Fruit fly (Drosophila melanogaster) whole organism, embryonic: Measurements from ENCODE around the gene Grip75.

Experiments used
- ATbp ChIP-seq: fragments of 200-800 bp; sonication (Bioruptor generic); optimal IDR thresholded peaks from 2 replicates; lab custom pipeline; 2017; ENCODE audit warnings: missing biosample characterization, mild to moderate bottlenecking, missing genetic modification characterization, missing genetic modification reagents
- Atf3 ChIP-seq: fragments of 200-800 bp; sonication (Bioruptor generic); optimal IDR thresholded peaks from 3 replicates; lab custom pipeline; 2016; ENCODE audit warnings: missing biosample characterization, missing genetic modification characterization
- Bgb ChIP-seq: fragments of 200-800 bp; sonication (Bioruptor generic); IDR thresholded peaks from 2 replicates; pipeline ENCODE4 v1.3.6; 2022; ENCODE audit warnings: missing biosample characterization, missing genetic modification characterization; ENCODE audit not compliant: partially characterized antibody
- CG11456 ChIP-seq: fragments of 200-800 bp; sonication (Bioruptor generic); IDR thresholded peaks from 3 replicates; pipeline ENCODE4 v1.3.6; 2022; ENCODE audit warnings: missing biosample characterization, missing genetic modification characterization
- CG13287 ChIP-seq: fragments of 200-800 bp; sonication (Bioruptor generic); IDR thresholded peaks from 2 replicates; pipeline ENCODE4 v1.3.6; 2022; ENCODE audit warnings: missing biosample characterization, missing genetic modification characterization; ENCODE audit not compliant: partially characterized antibody
- CG15269 ChIP-seq: fragments of 200-800 bp; sonication (Bioruptor generic); optimal IDR thresholded peaks from 2 replicates; lab custom pipeline; 2018; ENCODE audit warnings: missing biosample characterization, mild to moderate bottlenecking, missing genetic modification characterization, moderate library complexity
- CG17359 ChIP-seq: fragments of 200-800 bp; sonication (Bioruptor generic); optimal IDR thresholded peaks from 3 replicates; lab custom pipeline; 2018; ENCODE audit warnings: missing biosample characterization, mild to moderate bottlenecking, missing genetic modification characterization, moderate library complexity
- CG17612 ChIP-seq: fragments of 200-800 bp; sonication (Bioruptor generic); IDR thresholded peaks from 2 replicates; pipeline ENCODE4 v1.3.6; 2022; ENCODE audit warnings: missing biosample characterization, missing genetic modification characterization
- CG17802 ChIP-seq: fragments of 200-800 bp; sonication (Bioruptor generic); optimal IDR thresholded peaks from 2 replicates; lab custom pipeline; 2018; ENCODE audit warnings: missing biosample characterization, mild to moderate bottlenecking, missing genetic modification characterization, moderate library complexity
- CG18619 ChIP-seq: fragments of 200-800 bp; sonication (Bioruptor generic); optimal IDR thresholded peaks from 3 replicates; lab custom pipeline; 2017; ENCODE audit warnings: missing biosample characterization, mild to moderate bottlenecking, missing genetic modification characterization
- CG18764 ChIP-seq: fragments of 200-800 bp; sonication (Bioruptor generic); optimal IDR thresholded peaks from 3 replicates; lab custom pipeline; 2016; ENCODE audit warnings: missing biosample characterization, missing genetic modification characterization
- CG2875 ChIP-seq: fragments of 200-800 bp; sonication (Bioruptor generic); optimal IDR thresholded peaks from 2 replicates; lab custom pipeline; 2017; ENCODE audit warnings: missing biosample characterization, mild to moderate bottlenecking, missing genetic modification characterization, missing genetic modification reagents
- CG30431 ChIP-seq: fragments of 200-800 bp; sonication (Bioruptor generic); optimal IDR thresholded peaks from 2 replicates; lab custom pipeline; 2017; ENCODE audit warnings: missing biosample characterization, missing genetic modification characterization
- CG5180 ChIP-seq: fragments of 200-800 bp; sonication (Bioruptor generic); optimal IDR thresholded peaks from 3 replicates; lab custom pipeline; 2017; ENCODE audit warnings: missing biosample characterization, missing genetic modification characterization, mild to moderate bottlenecking, moderate library complexity, missing genetic modification reagents
- CG6765 ChIP-seq: fragments of 200-800 bp; sonication (Bioruptor generic); optimal IDR thresholded peaks from 3 replicates; lab custom pipeline; 2017; ENCODE audit warnings: missing biosample characterization, mild to moderate bottlenecking, missing genetic modification characterization
- CG6813 ChIP-seq: fragments of 200-800 bp; sonication (Bioruptor generic); optimal IDR thresholded peaks from 2 replicates; lab custom pipeline; 2017; ENCODE audit warnings: missing biosample characterization, missing genetic modification characterization, mild to moderate bottlenecking, moderate library complexity, missing genetic modification reagents
- CG9437 ChIP-seq: fragments of 200-800 bp; sonication (Bioruptor generic); optimal IDR thresholded peaks from 2 replicates; lab custom pipeline; 2018; ENCODE audit warnings: missing biosample characterization, mild to moderate bottlenecking, missing genetic modification characterization
- CTCF ChIP-seq: fragments of 200-800 bp; sonication (Bioruptor generic); optimal IDR thresholded peaks from 2 replicates; lab custom pipeline; 2017; ENCODE audit warnings: missing biosample characterization, mild to moderate bottlenecking, missing genetic modification characterization, moderate library complexity
- Dll ChIP-seq: fragments of 200-800 bp; sonication (Bioruptor generic); IDR thresholded peaks from 4 replicates; pipeline ENCODE4 v1.3.6; 2022; ENCODE audit warnings: missing biosample characterization, missing genetic modification characterization; ENCODE audit not compliant: partially characterized antibody
- Dref ChIP-seq: fragments of 200-800 bp; sonication (Bioruptor generic); IDR thresholded peaks from 2 replicates; pipeline ENCODE4 v1.3.6; 2022; ENCODE audit warnings: missing biosample characterization, missing genetic modification characterization
- Fer1 ChIP-seq: fragments of 200-800 bp; sonication (Bioruptor generic); optimal IDR thresholded peaks from 2 replicates; lab custom pipeline; 2017; ENCODE audit warnings: missing biosample characterization, mild to moderate bottlenecking, missing genetic modification characterization
- Myb ChIP-seq: fragments of 200-800 bp; sonication (Bioruptor generic); optimal IDR thresholded peaks from 2 replicates; lab custom pipeline; 2016; ENCODE audit warnings: missing biosample characterization, missing genetic modification characterization
- NfI ChIP-seq: fragments of 200-800 bp; sonication (Bioruptor generic); optimal IDR thresholded peaks from 3 replicates; lab custom pipeline; 2018; ENCODE audit warnings: missing biosample characterization, mild to moderate bottlenecking, missing genetic modification characterization, moderate library complexity
- abd-A ChIP-seq: fragments of 200-800 bp; sonication (Bioruptor generic); optimal IDR thresholded peaks from 3 replicates; lab custom pipeline; 2019; ENCODE audit warnings: missing biosample characterization, mild to moderate bottlenecking, missing genetic modification characterization, moderate library complexity
- al ChIP-seq: fragments of 200-800 bp; sonication (Bioruptor generic); IDR thresholded peaks from 2 replicates; pipeline ENCODE4 v1.3.6; 2022; ENCODE audit warnings: missing biosample characterization, missing genetic modification characterization
- amos ChIP-seq: fragments of 200-800 bp; sonication (Bioruptor generic); IDR thresholded peaks from 2 replicates; pipeline ENCODE4 v1.3.6; 2022; ENCODE audit warnings: missing biosample characterization, missing genetic modification characterization; ENCODE audit not compliant: partially characterized antibody
- bbx ChIP-seq: fragments of 200-800 bp; sonication (Bioruptor generic); IDR thresholded peaks from 2 replicates; pipeline ENCODE4 v1.3.6; 2022; ENCODE audit warnings: missing biosample characterization, missing genetic modification characterization; ENCODE audit not compliant: partially characterized antibody
- br ChIP-seq: fragments of >200 bp; optimal IDR thresholded peaks from 2 replicates; lab custom pipeline; 2017
- chm ChIP-seq: fragments of 200-800 bp; sonication (Bioruptor generic); IDR thresholded peaks from 2 replicates; pipeline ENCODE4 v1.3.6; 2022; ENCODE audit warnings: missing biosample characterization, missing genetic modification characterization
- chn ChIP-seq: fragments of 200-800 bp; sonication (Bioruptor generic); optimal IDR thresholded peaks from 2 replicates; lab custom pipeline; 2016; ENCODE audit warnings: missing biosample characterization, missing genetic modification characterization
- corto ChIP-seq: fragments of 200-800 bp; sonication (Bioruptor generic); optimal IDR thresholded peaks from 2 replicates; lab custom pipeline; 2016; ENCODE audit warnings: missing biosample characterization, mild to moderate bottlenecking, missing genetic modification characterization, moderate library complexity
- inv ChIP-seq: fragments of 200-800 bp; sonication (Bioruptor generic); IDR thresholded peaks from 2 replicates; pipeline ENCODE4 v1.3.6; 2022; ENCODE audit warnings: missing biosample characterization, missing genetic modification characterization; ENCODE audit not compliant: partially characterized antibody
- jigr1 ChIP-seq: fragments of 200-800 bp; sonication (Bioruptor generic); IDR thresholded peaks from 3 replicates; pipeline ENCODE4 v1.3.6; 2022; ENCODE audit warnings: missing biosample characterization, missing genetic modification characterization
- jing ChIP-seq: fragments of 200-800 bp; sonication (Bioruptor generic); optimal IDR thresholded peaks from 2 replicates; lab custom pipeline; 2018; ENCODE audit warnings: missing biosample characterization, mild to moderate bottlenecking, missing genetic modification characterization
- klu ChIP-seq: fragments of 200-800 bp; sonication (Bioruptor generic); IDR thresholded peaks from 2 replicates; pipeline ENCODE4 v1.3.6; 2022; ENCODE audit warnings: missing biosample characterization, missing genetic modification characterization
- nmo ChIP-seq: fragments of 200-800 bp; sonication (Bioruptor generic); optimal IDR thresholded peaks from 2 replicates; lab custom pipeline; 2018; ENCODE audit warnings: missing biosample characterization, mild to moderate bottlenecking, missing genetic modification characterization, moderate library complexity
- odd ChIP-seq: fragments of 200-800 bp; sonication (Bioruptor generic); optimal IDR thresholded peaks from 2 replicates; lab custom pipeline; 2017; ENCODE audit warnings: missing biosample characterization, mild to moderate bottlenecking, missing genetic modification characterization
- otp ChIP-seq: fragments of 200-800 bp; sonication (Bioruptor generic); IDR thresholded peaks from 3 replicates; pipeline ENCODE4, ENCODE4 v1.3.6; 2022; ENCODE audit warnings: missing biosample characterization, missing genetic modification characterization
- pan ChIP-seq, 4 experiments: fragments of >200 bp in 3 of 4; fragments of 200-800 bp in 1 of 4; sonication (Bioruptor generic) in 1 of 4; optimal IDR thresholded peaks in 3 of 4; IDR thresholded peaks in 1 of 4; 2 replicates each; pipeline versions ENCODE4 v1.3.6 to Lab custom; 2017 to 2022; ENCODE audit warnings: missing biosample characterization in 2 of 4, missing genetic modification characterization in 2 of 4, mixed read lengths in 1 of 4
- pfk ChIP-seq: fragments of 200-800 bp; sonication (Bioruptor generic); optimal IDR thresholded peaks from 2 replicates; lab custom pipeline; 2018; ENCODE audit warnings: missing biosample characterization, mild to moderate bottlenecking, missing genetic modification characterization, moderate library complexity
- rib ChIP-seq: fragments of 200-800 bp; sonication (Bioruptor generic); IDR thresholded peaks from 2 replicates; pipeline ENCODE4 v1.3.6; 2022; ENCODE audit warnings: missing biosample characterization, missing genetic modification characterization
- sens ChIP-seq: fragments of 200-800 bp; sonication (Bioruptor generic); peaks from one replicate; lab custom pipeline; 2016; ENCODE audit warnings: missing biosample characterization, missing genetic modification characterization
- slp2 ChIP-seq: fragments of 200-800 bp; sonication (Bioruptor generic); optimal IDR thresholded peaks from 2 replicates; lab custom pipeline; 2016; ENCODE audit warnings: missing biosample characterization, missing genetic modification characterization
- sna ChIP-seq: fragments of 200-800 bp; sonication (Bioruptor generic); IDR thresholded peaks from 2 replicates; pipeline ENCODE4 v1.3.6; 2022; ENCODE audit warnings: missing biosample characterization, missing genetic modification characterization; ENCODE audit not compliant: partially characterized antibody
- sob ChIP-seq: fragments of 200-800 bp; sonication (Bioruptor generic); IDR thresholded peaks from 2 replicates; pipeline ENCODE4 v1.3.6; 2022; ENCODE audit warnings: missing biosample characterization, missing genetic modification characterization
- stwl ChIP-seq: fragments of 200-800 bp; sonication (Bioruptor generic); optimal IDR thresholded peaks from 3 replicates; lab custom pipeline; 2018; ENCODE audit warnings: missing biosample characterization, mild to moderate bottlenecking, missing genetic modification characterization, moderate library complexity
- usp ChIP-seq: fragments of >200 bp; optimal IDR thresholded peaks from 2 replicates; lab custom pipeline; 2017; ENCODE audit warnings: missing biosample characterization, missing genetic modification characterization
- vfl ChIP-seq: fragments of 200-800 bp; sonication (Bioruptor generic); optimal IDR thresholded peaks from 2 replicates; lab custom pipeline; 2016; ENCODE audit warnings: missing biosample characterization, missing genetic modification characterization
- wek ChIP-seq: fragments of 200-800 bp; sonication (Bioruptor generic); optimal IDR thresholded peaks from 3 replicates; lab custom pipeline; 2018; ENCODE audit warnings: missing biosample characterization, mild to moderate bottlenecking, missing genetic modification characterization, moderate library complexity

Gene Grip75

dm6 chr2L:10474268-10474678 is 8.8 kb upstream of the Grip75 start, which contains the start of gene RluA-1 (continued):
- TF ChIP-seq al (GFP tag; lab: Robert Waterston, UW) (peak; percentile 93), CTCF (GFP tag; lab: Kevin White, UChicago) (peak; percentile 79), CG9437 (GFP tag; lab: Kevin White, UChicago) (peak; percentile 97), vfl (GFP tag; lab: Kevin White, UChicago) (peak; percentile 96), jigr1 (GFP tag; lab: Robert Waterston, UW) (peak; percentile 94), CG2875 (GFP tag; lab: Kevin White, UChicago) (peak; percentile 100), pan (optimal IDR thresholded peaks at IDR 0.05; lab: Kevin White, UChicago) (no peak), pan (GFP tag; optimal IDR thresholded peaks at IDR 0.05 in 1 of 2, IDR thresholded peaks at IDR 0.05 in 1 of 2) (peak in 1 of 2 experiments; percentile 100), CG18764 (peak; percentile 98), CG30431 (GFP tag; lab: Kevin White, UChicago) (peak; percentile 98), sens (peak; percentile 99), corto (GFP tag; lab: Kevin White, UChicago) (peak; percentile 60), rib (peak; percentile 99), jing (GFP tag; lab: Kevin White, UChicago) (peak; percentile 98), br (lab: Kevin White, UChicago) (no peak), slp2 (GFP tag; lab: Kevin White, UChicago) (peak; percentile 68), CG18619 (peak; percentile 99), ATbp (GFP tag; lab: Kevin White, UChicago) (peak; percentile 100), CG17802 (peak; percentile 94), CG6765 (peak; percentile 98), Atf3 (GFP tag; lab: Kevin White, UChicago) (peak; percentile 92), Bgb (GFP tag; lab: Robert Waterston, UW) (peak; percentile 53), klu (GFP tag; lab: Robert Waterston, UW) (peak; percentile 98), usp (GFP tag; lab: Kevin White, UChicago) (no peak), chm (GFP tag; lab: Robert Waterston, UW) (peak; percentile 100), CG15269 (tag; lab: Kevin White, UChicago) (peak; percentile 100), Fer1 (GFP tag; lab: Kevin White, UChicago) (peak; percentile 99), abd-A (peak; percentile 92), chn (GFP tag; lab: Kevin White, UChicago) (peak; percentile 98), nmo (GFP tag; lab: Kevin White, UChicago) (peak; percentile 100)
- TF ChIP-seq, all 482 proteins: peak for 456

- TF ChIP-seq inv (GFP tag; lab: Robert Waterston, UW) (no peak), otp (GFP tag; lab: Robert Waterston, UW) (no peak), CG17359 (tag; lab: Kevin White, UChicago) (no peak), CG5180 (GFP tag; lab: Kevin White, UChicago) (peak; percentile 91), CG11456 (GFP tag; lab: Robert Waterston, UW) (no peak)
- TF ChIP-seq, all 482 proteins: peak for 1
Measured at dm6 chr2L:10474815-10475214, 8.3 kb upstream of the Grip75 start.

- TF ChIP-seq Dref (GFP tag; lab: Robert Waterston, UW) (peak; percentile 58), CG13287 (peak; percentile 61), Dll (GFP tag; lab: Robert Waterston, UW) (0 out of 4 replicates have a peak, but pooled peaks have one; percentile 43), Myb (peak; percentile 81), amos (GFP tag; lab: Robert Waterston, UW) (peak; percentile 18; the same call in 1 of the 2 replicates), wek (GFP tag; lab: Kevin White, UChicago) (peak; percentile 94), odd (GFP tag; lab: Kevin White, UChicago) (no peak), NfI (no peak), CG17612 (GFP tag; lab: Robert Waterston, UW) (no peak), stwl (tag; lab: Kevin White, UChicago) (peak; percentile 38), pfk (no peak), sna (0 out of 2 replicates have a peak, but pooled peaks have one; percentile 40), CG6813 (GFP tag; lab: Kevin White, UChicago) (no peak), sob (GFP tag; lab: Robert Waterston, UW) (no peak), bbx (GFP tag; lab: Robert Waterston, UW) (no peak)
Measured at dm6 chr2L:10476879-10477278, 6.2 kb upstream of the Grip75 start, which contains the start of gene RluA-2. TSS of gene RluA-2 (plus strand) at chr2L:10477073.
